Fruit fly (Drosophila melanogaster): ENCODE results near the gene IPIP.

Gene IPIP

DNA sequence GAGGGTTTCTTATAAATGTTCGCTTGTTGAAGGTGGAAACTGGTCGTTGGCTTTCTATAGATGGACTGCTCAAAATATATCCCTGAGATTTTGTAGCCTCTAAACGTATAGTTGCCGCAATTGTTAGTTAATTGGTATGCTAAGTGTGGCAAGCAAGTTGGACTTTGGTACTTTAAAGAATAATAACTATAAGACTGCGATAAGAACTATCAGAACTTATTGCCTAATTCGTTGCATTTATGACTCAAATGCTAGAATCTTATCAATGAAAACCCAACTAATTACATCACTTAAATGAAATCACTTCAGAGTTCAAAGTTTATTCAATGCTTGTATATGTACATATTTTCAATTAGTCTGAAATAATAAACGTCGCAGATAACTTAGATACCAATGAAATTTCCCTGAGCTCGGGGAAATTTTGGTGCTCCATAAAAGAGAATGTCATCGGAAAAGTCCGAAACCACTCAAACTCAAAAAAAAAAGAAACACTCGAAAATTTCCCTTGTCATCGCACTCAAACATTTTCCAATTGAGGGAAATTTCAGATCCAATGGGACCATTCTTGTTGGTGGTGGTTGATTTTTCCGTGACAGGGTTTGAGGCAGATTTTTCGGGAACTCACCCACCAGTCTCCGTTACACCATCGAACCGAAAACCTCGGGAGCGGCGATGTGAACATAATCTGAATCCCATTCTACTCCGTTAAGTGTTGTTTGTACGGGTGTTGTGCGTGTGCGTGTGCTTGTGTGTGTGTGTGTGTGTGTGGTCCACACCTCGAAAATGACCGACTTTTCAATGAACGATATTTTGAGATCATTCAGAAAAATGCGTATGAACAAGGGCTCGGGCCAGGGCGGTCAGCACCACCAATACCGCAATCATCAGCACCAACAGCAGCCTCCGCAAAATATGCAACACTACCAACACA, 43.2 kb downstream of the IPIP start, which contains the start of gene CG45075 (continued):
- TF ChIP-seq CG13296 (GFP tag; optimal IDR thresholded peaks at IDR 0.05): no peak
- no peak for TF ChIP-seq D19A (tag; optimal IDR thresholded peaks at IDR 0.05)
- no peak for TF ChIP-seq Antp (GFP tag; optimal IDR thresholded peaks at IDR 0.05)
- no peak for TF ChIP-seq CG2678 (tag; optimal IDR thresholded peaks at IDR 0.05)
- TF ChIP-seq scrt (GFP tag; optimal IDR thresholded peaks at IDR 0.05): peak; percentile 19
- TF ChIP-seq Fer1 (GFP tag; optimal IDR thresholded peaks at IDR 0.05): peak; percentile 26
- TF ChIP-seq CG14860 (GFP tag; IDR thresholded peaks at IDR 0.05; ENCODE audit: partially characterized antibody): no peak
- peak; percentile 17 for TF ChIP-seq ewg (GFP tag; optimal IDR thresholded peaks at IDR 0.05)
- TF ChIP-seq org-1 (GFP tag; optimal IDR thresholded peaks at IDR 0.05): no peak
- TF ChIP-seq da (GFP tag; optimal IDR thresholded peaks at IDR 0.05): no peak
- no peak for TF ChIP-seq crol (GFP tag; IDR thresholded peaks at IDR 0.05)
- TF ChIP-seq HmgZ (tag; optimal IDR thresholded peaks at IDR 0.05): peak; percentile 10
- TF ChIP-seq gsb-n (tag; optimal IDR thresholded peaks at IDR 0.05): peak; percentile 36
- peak; percentile 54 for TF ChIP-seq sens (GFP tag)
- TF ChIP-seq Dp (GFP tag; optimal IDR thresholded peaks at IDR 0.05): no peak
- TF ChIP-seq Hr78 (GFP tag; optimal IDR thresholded peaks at IDR 0.05): peak in 1 of 2 experiments; percentile 69
- TF ChIP-seq CG3995 (GFP tag; optimal IDR thresholded peaks at IDR 0.05): no peak
- peak; percentile 2 for TF ChIP-seq CG1603 (tag; optimal IDR thresholded peaks at IDR 0.05)
- TF ChIP-seq CG17829 (tag; optimal IDR thresholded peaks at IDR 0.05): peak; percentile 23
- TF ChIP-seq bsh (GFP tag; optimal IDR thresholded peaks at IDR 0.05): peak in 1 of 2 experiments; percentile 23
- no peak for TF ChIP-seq CG10147 (GFP tag; optimal IDR thresholded peaks at IDR 0.05)
- peak; percentile 19; the same call in 1 of the 2 replicates for TF ChIP-seq ara (GFP tag; IDR thresholded peaks at IDR 0.05)
- TF ChIP-seq insv (GFP tag; optimal IDR thresholded peaks at IDR 0.05): peak in 1 of 2 experiments; percentile 93
- peak; percentile 79 for TF ChIP-seq Jarid2 (GFP tag; optimal IDR thresholded peaks at IDR 0.05)
- no peak for TF ChIP-seq CG2120 (GFP tag; optimal IDR thresholded peaks at IDR 0.05)
- peak; percentile 10 for TF ChIP-seq CG10267 (tag; optimal IDR thresholded peaks at IDR 0.05)
- peak; percentile 10 for TF ChIP-seq dmrt99B (tag; optimal IDR thresholded peaks at IDR 0.05)
- TF ChIP-seq CG8290 (GFP tag; optimal IDR thresholded peaks at IDR 0.05): no peak
- peak in 1 of 2 experiments; percentile 27 for TF ChIP-seq CG8290 (tag; optimal IDR thresholded peaks at IDR 0.05)
- TF ChIP-seq nerfin-1 (tag; optimal IDR thresholded peaks at IDR 0.05): peak; percentile 38
- no peak for TF ChIP-seq salm (tag; optimal IDR thresholded peaks at IDR 0.05)
- TF ChIP-seq sc (optimal IDR thresholded peaks at IDR 0.05): no peak
- TF ChIP-seq sc (GFP tag; optimal IDR thresholded peaks at IDR 0.05): no peak
- no peak for TF ChIP-seq CG6683 (GFP tag; optimal IDR thresholded peaks at IDR 0.05)
- TF ChIP-seq chm (GFP tag; IDR thresholded peaks at IDR 0.05): peak; percentile 87; the same call in 1 of the 2 replicates
- TF ChIP-seq CG12659 (GFP tag; optimal IDR thresholded peaks at IDR 0.05): no peak
- no peak for TF ChIP-seq Sin3A (optimal IDR thresholded peaks at IDR 0.05)
- TF ChIP-seq dan (GFP tag; IDR thresholded peaks at IDR 0.05): no peak
- TF ChIP-seq CG10979 (tag; optimal IDR thresholded peaks at IDR 0.05): peak; percentile 26
- no peak for TF ChIP-seq so (GFP tag; IDR thresholded peaks at IDR 0.05)
- no peak for TF ChIP-seq vnd (GFP tag; IDR thresholded peaks at IDR 0.05; ENCODE audit: partially characterized antibody)
- TF ChIP-seq CG4282 (GFP tag; optimal IDR thresholded peaks at IDR 0.05): no peak
- no peak for TF ChIP-seq CG2875 (GFP tag; optimal IDR thresholded peaks at IDR 0.05)
